Fruit fly (Drosophila melanogaster): ENCODE data around the gene Pex3.

Gene Pex3

DNA sequence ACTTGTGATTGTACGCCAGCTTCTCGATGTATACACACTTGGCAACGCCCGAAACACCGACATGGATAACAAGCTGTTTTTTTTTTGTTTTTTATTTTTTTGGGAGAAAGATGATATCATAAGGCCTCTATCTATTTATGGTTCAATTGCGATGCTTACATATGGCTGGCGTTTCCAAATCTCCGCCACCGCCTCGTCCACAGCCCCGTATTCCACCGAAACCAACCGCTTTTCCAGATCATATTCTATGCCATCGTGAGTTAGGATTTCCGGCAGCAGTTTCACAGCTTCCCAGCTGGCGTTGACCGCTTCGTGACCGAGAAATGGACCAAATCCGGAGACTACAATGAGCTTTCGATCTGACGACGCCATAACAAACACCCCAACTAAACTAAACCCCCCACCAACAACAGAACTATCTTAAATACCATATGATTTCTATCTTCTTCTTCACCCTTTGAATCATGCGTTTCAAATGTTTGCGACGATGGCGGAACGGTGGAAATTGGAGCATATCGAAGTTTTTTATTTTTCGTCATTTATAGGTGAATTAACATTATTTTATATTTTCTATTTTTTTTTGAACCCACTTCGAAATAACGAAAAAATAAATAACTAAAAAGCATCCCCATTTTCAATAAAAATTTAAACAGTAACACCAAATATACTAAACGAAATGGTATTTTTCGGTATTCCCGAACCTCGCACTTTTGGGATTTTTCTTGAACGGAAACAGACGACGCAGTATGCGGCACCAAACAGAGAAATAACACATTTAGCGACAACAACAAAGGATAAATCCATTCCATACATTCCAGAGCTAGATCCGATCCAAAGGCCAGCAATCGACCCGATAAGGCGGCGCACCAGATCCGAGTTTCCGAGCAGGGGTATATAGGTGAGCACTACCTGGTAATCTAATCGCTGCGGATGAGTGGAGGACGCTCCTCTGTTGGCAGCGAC is at the start of gene Pex3, which contains the start of gene CG32147:
Pex3 (plus strand) TSS at position 718 of the 963 bp plus-strand sequence.
CG32147 (minus strand) TSS at position 422 of the 963 bp plus-strand sequence.
- TF ChIP-seq Crg-1 (GFP tag; optimal IDR thresholded peaks at IDR 0.05): no peak
- TF ChIP-seq kay (GFP tag; ENCODE audit: borderline replicate concordance): peak; percentile 74
- no peak for TF ChIP-seq CG33017 (tag; optimal IDR thresholded peaks at IDR 0.05)
- TF ChIP-seq CG12768 (GFP tag; optimal IDR thresholded peaks at IDR 0.05): no peak
- TF ChIP-seq CG1620 (GFP tag; optimal IDR thresholded peaks at IDR 0.05): peak; percentile 18
- TF ChIP-seq Mnt (GFP tag; optimal IDR thresholded peaks at IDR 0.05): peak; percentile 21
- peak; percentile 18 for TF ChIP-seq tj (GFP tag; optimal IDR thresholded peaks at IDR 0.05)

DNA sequence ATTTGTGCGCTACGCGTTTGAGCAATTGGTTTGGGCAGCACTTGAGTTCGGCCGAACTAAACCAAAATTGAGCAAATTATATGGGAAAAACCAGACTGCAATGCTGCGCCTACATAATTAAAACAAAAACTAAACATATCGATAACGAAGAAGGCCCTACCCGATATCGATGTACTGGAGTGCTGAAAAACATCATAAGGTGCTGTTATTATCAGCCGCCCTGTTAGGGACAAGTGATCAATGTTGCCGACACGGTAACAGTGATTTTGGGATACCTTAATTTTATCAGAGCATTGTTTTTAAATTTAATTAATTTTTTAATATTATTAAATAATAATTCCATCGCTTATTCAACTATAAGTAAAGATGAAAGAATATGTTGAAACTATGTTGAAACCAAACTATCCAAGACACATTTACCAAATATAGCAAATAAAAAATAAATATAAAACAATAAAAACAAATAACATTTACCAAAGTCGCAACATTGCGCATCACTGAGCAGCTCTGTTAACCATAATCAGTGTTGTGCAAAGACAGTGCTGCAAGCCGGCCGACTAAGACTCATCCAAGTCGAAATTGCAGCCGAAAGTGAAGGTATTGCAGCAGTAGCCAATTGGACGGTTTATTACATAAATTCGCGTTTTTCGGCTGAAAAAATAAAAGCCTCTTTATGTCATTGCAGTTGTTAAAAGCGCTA is 49.4 kb upstream of the Pex3 start, which contains the start of the genes sstn, Plp and GlyRS:
sstn (minus strand) TSS at position 131 of the 700 bp plus-strand sequence.
Plp (minus strand) TSS at position 136 of the 700 bp plus-strand sequence.
GlyRS (plus strand) TSS at position 554 of the 700 bp plus-strand sequence.
- TF ChIP-seq CG11617 (GFP tag; optimal IDR thresholded peaks at IDR 0.05) (peak; percentile 57), pad (GFP tag; optimal IDR thresholded peaks at IDR 0.05) (peak; percentile 64), CG12768 (GFP tag; optimal IDR thresholded peaks at IDR 0.05) (peak; percentile 54), bab1 (GFP tag; optimal IDR thresholded peaks at IDR 0.05) (peak; percentile 58), Clk (GFP tag; optimal IDR thresholded peaks at IDR 0.05) (no peak), CG1620 (GFP tag; optimal IDR thresholded peaks at IDR 0.05) (no peak), toe (GFP tag; optimal IDR thresholded peaks at IDR 0.05) (no peak), Mnt (GFP tag; optimal IDR thresholded peaks at IDR 0.05) (peak; percentile 61), cnc (optimal IDR thresholded peaks at IDR 0.05) (no peak), CG5204 (GFP tag; optimal IDR thresholded peaks at IDR 0.05) (no peak), kay (GFP tag; ENCODE audit: borderline replicate concordance) (peak; percentile 81), ovo (GFP tag; optimal IDR thresholded peaks at IDR 0.05) (peak; percentile 37), CG33017 (tag; optimal IDR thresholded peaks at IDR 0.05) (no peak), CG7101 (tag; optimal IDR thresholded peaks at IDR 0.05) (peak; percentile 58), CG7045 (GFP tag; optimal IDR thresholded peaks at IDR 0.05) (peak; percentile 36), Crg-1 (GFP tag; optimal IDR thresholded peaks at IDR 0.05) (peak; percentile 31), cic (GFP tag; optimal IDR thresholded peaks at IDR 0.05) (no peak), CG14711 (tag; optimal IDR thresholded peaks at IDR 0.05) (peak; percentile 60), Hr96 (GFP tag; optimal IDR thresholded peaks at IDR 0.05) (no peak), tj (GFP tag; optimal IDR thresholded peaks at IDR 0.05) (peak; percentile 34)

DNA sequence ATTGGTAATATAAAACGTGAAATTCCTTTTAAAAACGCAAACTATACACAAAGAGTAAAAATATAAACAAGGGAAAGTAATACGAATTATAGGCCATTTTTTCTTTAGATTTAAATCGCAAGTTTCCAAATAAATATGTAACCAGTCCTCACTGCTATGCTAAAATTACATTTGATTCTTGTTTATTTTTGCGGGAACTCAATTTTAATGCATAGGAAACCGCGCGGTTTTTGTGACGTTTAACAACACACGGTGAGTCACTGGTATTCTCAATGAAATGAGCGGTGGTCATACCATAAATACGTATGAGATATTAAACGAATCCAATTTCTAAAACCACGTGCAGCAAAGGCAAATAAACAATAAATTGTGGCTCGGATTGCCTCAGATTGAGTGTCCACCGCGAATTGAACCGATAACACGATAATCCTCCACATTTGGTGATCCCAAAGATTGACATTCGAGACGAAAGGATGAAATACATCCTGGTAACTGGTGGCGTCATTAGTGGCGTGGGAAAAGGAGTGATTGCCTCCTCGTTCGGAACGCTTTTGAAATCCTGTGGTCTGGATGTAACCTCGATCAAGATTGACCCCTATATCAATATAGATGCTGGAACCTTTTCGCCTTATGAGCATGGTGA is 46.2 kb upstream of the Pex3 start, which contains the start of gene Ctps:
Ctps (plus strand) TSS at position 37 of the 643 bp plus-strand sequence.
- peak; percentile 16 for TF ChIP-seq CG12768 (GFP tag; optimal IDR thresholded peaks at IDR 0.05)
- no peak for TF ChIP-seq pad (GFP tag; optimal IDR thresholded peaks at IDR 0.05)
- peak; percentile 51 for TF ChIP-seq bab1 (GFP tag; optimal IDR thresholded peaks at IDR 0.05)
- peak; percentile 95 for TF ChIP-seq kay (GFP tag; ENCODE audit: borderline replicate concordance)
- TF ChIP-seq Mnt (GFP tag; optimal IDR thresholded peaks at IDR 0.05): peak; percentile 61
- TF ChIP-seq CG7101 (tag; optimal IDR thresholded peaks at IDR 0.05): peak; percentile 34
- TF ChIP-seq toe (GFP tag; optimal IDR thresholded peaks at IDR 0.05): no peak
- no peak for TF ChIP-seq Crg-1 (GFP tag; optimal IDR thresholded peaks at IDR 0.05)

DNA sequence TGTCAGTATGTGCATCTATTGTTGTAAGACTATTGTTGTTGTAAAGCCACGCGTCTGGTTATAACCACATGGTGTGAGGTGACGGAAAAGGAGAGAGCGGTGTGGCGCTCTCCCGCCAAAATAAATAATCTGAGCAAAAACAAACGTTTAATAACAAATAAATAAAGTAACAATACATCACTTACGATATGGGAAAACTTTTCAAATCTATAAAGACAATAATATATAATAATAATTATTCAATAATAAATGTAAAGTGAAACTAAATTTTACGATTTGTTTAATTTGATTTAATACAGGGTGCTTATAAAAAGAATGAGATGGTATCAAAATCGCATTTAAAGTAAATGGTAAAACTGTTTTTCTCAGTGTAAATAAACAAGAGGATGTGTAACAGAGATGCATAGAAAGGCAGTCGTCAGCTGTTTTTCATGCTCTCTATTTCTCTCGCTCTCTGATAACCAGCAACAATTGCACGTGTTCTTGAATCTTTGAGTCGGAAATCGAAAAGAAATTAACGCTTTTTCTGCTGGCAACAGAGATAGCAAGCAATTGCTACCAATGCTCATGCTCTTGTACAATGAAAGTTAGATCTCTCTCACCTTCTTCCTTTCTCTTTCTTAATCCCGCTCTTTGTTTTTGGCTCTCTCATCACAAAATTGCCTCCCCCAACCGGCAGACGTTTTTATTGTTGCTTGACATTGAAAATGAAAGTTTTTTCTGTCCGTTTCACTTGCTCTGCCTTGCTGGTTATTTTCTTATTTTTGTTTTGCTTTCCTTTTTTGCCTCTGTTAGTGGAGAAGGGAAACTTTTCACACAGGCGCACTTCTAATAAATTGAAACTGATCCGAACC is 45.3 kb upstream of the Pex3 start:
- TF ChIP-seq ovo (GFP tag; optimal IDR thresholded peaks at IDR 0.05) (peak; percentile 6), kay (GFP tag; ENCODE audit: borderline replicate concordance) (peak; percentile 56), cnc (optimal IDR thresholded peaks at IDR 0.05) (no peak), CG14711 (tag; optimal IDR thresholded peaks at IDR 0.05) (peak; percentile 76), CG1620 (GFP tag; optimal IDR thresholded peaks at IDR 0.05) (no peak), bab1 (GFP tag; optimal IDR thresholded peaks at IDR 0.05) (peak; percentile 36), CG33017 (tag; optimal IDR thresholded peaks at IDR 0.05) (peak; percentile 92), CG5204 (GFP tag; optimal IDR thresholded peaks at IDR 0.05) (no peak), Hr96 (GFP tag; optimal IDR thresholded peaks at IDR 0.05) (no peak), CG7101 (tag; optimal IDR thresholded peaks at IDR 0.05) (peak; percentile 91), pad (GFP tag; optimal IDR thresholded peaks at IDR 0.05) (peak; percentile 66), CG11617 (GFP tag; optimal IDR thresholded peaks at IDR 0.05) (peak; percentile 73), CG12768 (GFP tag; optimal IDR thresholded peaks at IDR 0.05) (peak; percentile 80), Mnt (GFP tag; optimal IDR thresholded peaks at IDR 0.05) (peak; percentile 57), tj (GFP tag; optimal IDR thresholded peaks at IDR 0.05) (peak; percentile 76), toe (GFP tag; optimal IDR thresholded peaks at IDR 0.05) (no peak), CG7045 (GFP tag; optimal IDR thresholded peaks at IDR 0.05) (peak; percentile 59), Clk (GFP tag; optimal IDR thresholded peaks at IDR 0.05) (peak; percentile 50), cic (GFP tag; optimal IDR thresholded peaks at IDR 0.05) (no peak), Crg-1 (GFP tag; optimal IDR thresholded peaks at IDR 0.05) (peak; percentile 31)
